Fruit fly (Drosophila melanogaster) Kc167 (cell line): ENCODE results near the gene CG7778.

Source experiments
- Myc ChIP-seq: fragments of >200 bp; optimal IDR thresholded peaks from 2 replicates; lab custom pipeline; 2017; ENCODE audit warnings: missing external identifiers
- Sin3A ChIP-seq: fragments of >200 bp; optimal IDR thresholded peaks from 2 replicates; lab custom pipeline; 2018; ENCODE audit warnings: missing external identifiers
- h ChIP-seq: fragments of >200 bp; optimal IDR thresholded peaks from 3 replicates; lab custom pipeline; 2018; ENCODE audit warnings: missing external identifiers
- insv ChIP-seq: fragments of >200 bp; optimal IDR thresholded peaks from 3 replicates; lab custom pipeline; 2018; ENCODE audit warnings: missing external identifiers
- psq ChIP-seq: fragments of >200 bp; optimal IDR thresholded peaks from 2 replicates; lab custom pipeline; 2017; ENCODE audit warnings: missing external identifiers
- ttk ChIP-seq: sonication (Bioruptor generic); optimal IDR thresholded peaks from 2 replicates; lab custom pipeline; 2017; ENCODE audit warnings: missing external identifiers

The CG7778 gene

DNA sequence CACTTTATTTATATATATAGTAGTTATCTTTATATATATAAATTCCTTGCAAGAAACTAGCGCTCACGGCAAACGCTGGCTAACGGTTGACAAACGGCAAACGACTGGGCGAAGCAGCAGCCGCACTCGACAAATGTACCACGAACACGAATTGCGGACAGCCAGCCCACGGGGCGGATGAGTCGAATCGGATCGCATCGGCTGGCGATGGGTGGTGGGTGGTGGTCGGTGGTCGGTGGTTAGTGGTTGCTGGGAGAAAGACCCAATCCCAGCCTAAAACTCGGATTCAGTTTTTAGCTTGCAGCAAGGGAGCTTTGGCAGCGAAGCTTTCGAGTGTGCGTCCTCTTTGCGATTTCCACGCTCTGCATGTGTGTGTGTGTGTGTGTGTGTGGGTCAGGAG, 21.3 kb upstream of the CG7778 start, which contains the start of gene CG7781:
CG7781 (minus strand) TSS at position 260 of the 400 bp plus-strand sequence.
- TF ChIP-seq Myc (lab: Kevin White, UChicago): no peak
- no peak for TF ChIP-seq insv
- TF ChIP-seq ttk (lab: Kevin White, UChicago): no peak
- no peak for TF ChIP-seq psq (lab: Kevin White, UChicago)
- TF ChIP-seq Sin3A (lab: Kevin White, UChicago): no peak
- TF ChIP-seq h (lab: Kevin White, UChicago): no peak

DNA sequence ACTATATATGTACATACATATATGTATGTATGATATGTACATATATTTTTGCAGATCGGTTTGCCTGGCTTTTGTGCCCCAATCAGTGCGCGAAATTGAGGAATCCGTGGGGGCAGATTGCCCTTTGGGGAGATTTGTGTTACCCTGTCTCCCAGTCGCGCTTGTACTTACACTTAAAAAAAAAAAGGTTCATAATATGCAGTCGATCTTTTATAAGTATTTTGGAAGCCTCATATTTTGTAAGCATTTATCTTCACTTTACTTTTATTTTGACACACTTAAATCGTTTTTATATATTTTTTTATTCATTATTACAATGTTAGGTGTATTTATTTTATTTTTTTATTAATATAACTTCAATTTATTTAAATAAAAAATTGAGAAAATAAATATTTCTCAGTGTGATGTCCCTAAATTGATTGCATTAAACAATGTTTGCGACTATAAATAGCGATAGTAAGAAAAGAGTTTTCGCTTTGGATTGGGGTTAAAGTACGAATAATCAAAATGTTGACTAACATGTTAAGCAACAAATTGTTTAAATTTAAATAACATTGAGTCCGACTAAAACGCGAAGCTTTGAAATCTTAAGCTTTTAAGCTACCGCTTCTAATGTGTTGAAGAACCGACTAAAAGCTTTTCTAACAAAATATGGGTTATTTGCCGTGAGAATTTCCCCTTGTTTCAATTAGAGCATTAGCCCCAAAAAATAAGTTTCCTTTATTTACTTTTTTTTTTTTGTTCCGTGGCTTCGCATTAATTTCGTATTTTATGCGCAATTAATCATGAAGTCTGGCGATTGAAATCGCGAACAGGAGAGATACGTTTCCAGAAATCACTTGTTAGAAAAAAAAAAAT, 19.8 kb upstream of the CG7778 start:
- no peak for TF ChIP-seq psq (lab: Kevin White, UChicago)
- TF ChIP-seq insv: no peak
- TF ChIP-seq ttk (lab: Kevin White, UChicago): no peak
- no peak for TF ChIP-seq Sin3A (lab: Kevin White, UChicago)
- TF ChIP-seq Myc (lab: Kevin White, UChicago): no peak
- no peak for TF ChIP-seq h (lab: Kevin White, UChicago)

dm6 chr2L:8327272-8327555, 19.2 kb upstream of the CG7778 start, which contains the start of gene CG14275:
TSS of gene CG14275 (plus strand) at chr2L:8327456.
- no peak for TF ChIP-seq Myc (lab: Kevin White, UChicago)
- TF ChIP-seq Sin3A (lab: Kevin White, UChicago): no peak
- no peak for TF ChIP-seq h (lab: Kevin White, UChicago)
- TF ChIP-seq ttk (lab: Kevin White, UChicago): no peak
- no peak for TF ChIP-seq insv
- no peak for TF ChIP-seq psq (lab: Kevin White, UChicago)

dm6 chr2L:8327783-8328327, 18.6 kb upstream of the CG7778 start:
- TF ChIP-seq h (lab: Kevin White, UChicago) (no peak), Myc (lab: Kevin White, UChicago) (no peak), ttk (lab: Kevin White, UChicago) (no peak), Sin3A (lab: Kevin White, UChicago) (no peak), psq (lab: Kevin White, UChicago) (no peak), insv (no peak)

DNA sequence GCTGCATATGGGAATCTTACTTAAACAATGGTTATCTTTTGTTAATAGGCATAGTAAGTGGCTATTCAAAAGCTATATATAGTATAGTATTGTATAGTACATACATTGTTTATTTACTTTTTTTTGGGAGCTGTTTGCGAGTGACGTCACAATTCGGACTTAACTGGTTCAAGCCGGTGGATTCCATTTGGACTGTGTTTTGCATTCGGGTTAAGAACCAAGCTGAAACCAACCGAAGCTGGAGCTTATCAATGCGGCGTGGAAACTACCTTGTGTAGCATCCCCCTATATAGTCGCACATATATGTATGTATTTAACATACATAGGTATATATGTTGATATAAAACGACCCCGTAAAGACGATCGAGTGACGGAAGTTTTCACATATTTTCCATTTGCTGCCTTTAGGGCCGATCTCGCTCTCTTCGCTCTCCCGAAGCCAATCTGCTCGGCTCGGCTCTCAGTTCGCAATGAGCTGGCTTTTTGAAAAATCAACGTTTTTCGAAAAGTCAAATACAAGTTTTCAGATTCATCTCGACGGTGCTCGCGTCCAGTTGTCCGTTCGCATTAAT, 17.8 kb upstream of the CG7778 start:
- TF ChIP-seq h (lab: Kevin White, UChicago) (no peak), insv (no peak), psq (lab: Kevin White, UChicago) (no peak), Myc (lab: Kevin White, UChicago) (no peak), Sin3A (lab: Kevin White, UChicago) (no peak), ttk (lab: Kevin White, UChicago) (no peak)

DNA sequence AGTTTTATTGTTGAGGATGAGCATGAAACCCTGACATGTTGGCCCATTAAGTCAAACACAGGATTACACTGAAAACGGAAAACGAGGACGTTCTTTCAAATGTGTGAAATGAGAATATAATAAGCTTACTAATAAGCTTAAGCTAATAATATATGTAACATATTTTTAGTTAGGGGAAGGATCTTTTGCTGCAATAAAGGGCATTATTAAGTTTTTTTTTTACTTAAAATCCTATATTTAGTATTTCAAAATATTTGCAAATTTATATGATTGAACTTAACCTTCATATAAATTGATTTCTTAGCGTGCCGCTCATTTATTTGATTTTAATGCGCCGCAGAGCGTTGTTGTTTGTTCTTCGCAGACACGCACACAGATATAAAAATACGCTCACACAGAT, 13.2 kb upstream of the CG7778 start:
- TF ChIP-seq insv (no peak), h (lab: Kevin White, UChicago) (no peak)

- TF ChIP-seq Myc (lab: Kevin White, UChicago) (no peak), h (lab: Kevin White, UChicago) (no peak), ttk (lab: Kevin White, UChicago) (no peak), insv (no peak), Sin3A (lab: Kevin White, UChicago) (no peak), psq (lab: Kevin White, UChicago) (no peak)
Observed at dm6 chr2L:8333624-8334023, 12.8 kb upstream of the CG7778 start.

dm6 chr2L:8334705-8335104, 11.7 kb upstream of the CG7778 start:
- TF ChIP-seq Sin3A (lab: Kevin White, UChicago) (no peak), Myc (lab: Kevin White, UChicago) (no peak), psq (lab: Kevin White, UChicago) (no peak), insv (no peak), ttk (lab: Kevin White, UChicago) (no peak), h (lab: Kevin White, UChicago) (no peak)

DNA sequence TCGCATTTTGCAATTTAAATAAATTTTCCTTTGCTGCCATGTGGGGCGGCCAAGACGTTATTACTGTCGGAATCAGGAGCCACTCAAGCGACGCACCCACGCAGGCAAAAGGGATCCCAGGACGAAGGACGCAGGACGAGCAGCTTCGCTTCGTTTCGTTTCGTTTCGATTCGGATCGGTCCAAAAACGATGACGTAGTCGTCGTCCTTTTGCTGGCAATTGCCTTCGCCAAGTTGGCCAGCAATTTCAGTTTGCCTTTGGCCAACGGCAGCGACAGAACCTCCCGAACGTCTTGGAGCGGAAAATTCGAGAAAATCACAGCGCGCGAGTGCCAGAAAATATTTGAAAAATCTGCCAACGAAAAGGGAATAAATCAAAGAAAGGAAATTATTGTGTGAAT, 8.4 kb upstream of the CG7778 start, which contains the start of gene witty:
witty (plus strand) TSS at position 249 of the 400 bp plus-strand sequence.
- TF ChIP-seq ttk (lab: Kevin White, UChicago): no peak
- no peak for TF ChIP-seq Sin3A (lab: Kevin White, UChicago)
- no peak for TF ChIP-seq h (lab: Kevin White, UChicago)
- TF ChIP-seq Myc (lab: Kevin White, UChicago): no peak
- no peak for TF ChIP-seq insv
- no peak for TF ChIP-seq psq (lab: Kevin White, UChicago)

- no peak for TF ChIP-seq h (lab: Kevin White, UChicago)
- no peak for TF ChIP-seq Sin3A (lab: Kevin White, UChicago)
- TF ChIP-seq Myc (lab: Kevin White, UChicago): no peak
- no peak for TF ChIP-seq ttk (lab: Kevin White, UChicago)
- TF ChIP-seq psq (lab: Kevin White, UChicago): no peak
- TF ChIP-seq insv: no peak
Observed at dm6 chr2L:8339751-8340349, 6.6 kb upstream of the CG7778 start.

DNA sequence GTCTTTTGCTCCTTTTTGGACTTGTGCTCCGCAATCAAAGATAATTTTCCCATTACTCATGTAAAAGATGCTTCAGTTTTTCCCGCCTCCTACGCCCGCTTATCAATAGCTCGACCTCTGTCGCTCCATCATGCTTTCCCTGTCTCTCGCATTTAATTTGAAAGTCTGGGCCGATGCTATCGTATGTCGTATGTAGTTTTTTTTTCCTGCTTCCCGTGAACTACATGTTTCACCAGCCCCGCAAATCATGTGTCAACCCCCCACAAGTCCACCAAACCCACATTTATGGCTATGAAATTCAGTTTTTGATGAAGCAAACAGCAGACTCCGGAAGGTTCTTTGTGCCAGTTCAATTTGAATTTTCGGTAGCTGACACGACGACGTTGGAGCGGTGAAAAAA, 4.0 kb upstream of the CG7778 start, which contains the start of gene CG14273:
CG14273 (plus strand) TSS at position 301 of the 400 bp plus-strand sequence.
- TF ChIP-seq ttk (lab: Kevin White, UChicago) (no peak), insv (no peak), Sin3A (lab: Kevin White, UChicago) (no peak), h (lab: Kevin White, UChicago) (no peak), psq (lab: Kevin White, UChicago) (no peak)
